Worm (Caenorhabditis elegans) whole organism, young adult: ENCODE results near the gene mrpl-30.

Source experiments
- F37B4.10 ChIP-seq: fragments of 200-800 bp; sonication (Bioruptor generic); IDR thresholded peaks from 2 replicates; pipeline ENCODE4 v1.3.6; 2022; ENCODE audit warnings: missing genetic modification characterization, missing compliant biosample characterization
- attf-3 ChIP-seq: fragments of 200-800 bp; sonication (Bioruptor generic); conservative IDR thresholded peaks from 2 replicates; pipeline ENCODE4 v1.3.6; 2022; ENCODE audit warnings: missing genetic modification reagents, missing genetic modification characterization, missing compliant biosample characterization
- ekl-4 ChIP-seq: fragments of 200-800 bp; sonication (Bioruptor generic); IDR thresholded peaks from 2 replicates; pipeline ENCODE4 v1.3.6; 2022; ENCODE audit warnings: missing genetic modification reagents, missing genetic modification characterization, missing compliant biosample characterization
- him-1 ChIP-seq: sonication (generic microtip); optimal IDR thresholded peaks from 2 replicates; lab custom pipeline; 2016; ENCODE audit warnings: missing genotype, missing genetic modification reagents, missing genetic modification characterization, missing compliant biosample characterization
- lir-1 ChIP-seq: fragments of 200-800 bp; sonication (Bioruptor generic); conservative IDR thresholded peaks from 2 replicates; pipeline ENCODE4 v1.3.6; 2022; ENCODE audit warnings: missing genetic modification reagents, missing genetic modification characterization, missing compliant biosample characterization
- snpc-1.1 ChIP-seq: sonication (generic microtip); optimal IDR thresholded peaks from 2 replicates; lab custom pipeline; 2017; ENCODE audit warnings: missing genetic modification characterization, mild to moderate bottlenecking, missing compliant biosample characterization, antibody characterized with exemption, moderate library complexity, missing genotype, missing genetic modification reagents; ENCODE audit not compliant: insufficient read depth
- tbp1 ChIP-seq: fragments of 200-800 bp; sonication (Bioruptor generic); optimal IDR thresholded peaks from 2 replicates; lab custom pipeline; 2018; ENCODE audit warnings: mild to moderate bottlenecking, missing genetic modification characterization, missing compliant biosample characterization
- tbx-9 ChIP-seq: sonication (generic microtip); optimal IDR thresholded peaks from 2 replicates; lab custom pipeline; 2016; ENCODE audit warnings: borderline replicate concordance, missing genetic modification characterization, inconsistent platforms, missing compliant biosample characterization
- ztf-28 ChIP-seq: fragments of 200-800 bp; sonication (Bioruptor generic); IDR thresholded peaks from 2 replicates; pipeline ENCODE4 v1.3.6; 2022; ENCODE audit warnings: missing genetic modification reagents, missing genetic modification characterization, missing compliant biosample characterization

ce11 chrIII:2384364-2384763, 26.4 kb downstream of the mrpl-30 start:
- TF ChIP-seq tbp1 (GFP tag; lab: Kevin White, UChicago), result no peak
- TF ChIP-seq tbx-9, result no peak
- TF ChIP-seq him-1 (tag; lab: Kevin White, UChicago), result no peak
- no peak for TF ChIP-seq ztf-28
- TF ChIP-seq lir-1 (GFP tag; lab: Robert Waterston, UW), result no peak
- no peak for TF ChIP-seq attf-3 (GFP tag; lab: Robert Waterston, UW)
- no peak for TF ChIP-seq ekl-4
- TF ChIP-seq F37B4.10 (GFP tag; lab: Robert Waterston, UW), result no peak
- TF ChIP-seq snpc-1.1 (tag; lab: Kevin White, UChicago), result no peak
